Worm (Caenorhabditis elegans): ENCODE data around the gene scl-15.

DNA sequence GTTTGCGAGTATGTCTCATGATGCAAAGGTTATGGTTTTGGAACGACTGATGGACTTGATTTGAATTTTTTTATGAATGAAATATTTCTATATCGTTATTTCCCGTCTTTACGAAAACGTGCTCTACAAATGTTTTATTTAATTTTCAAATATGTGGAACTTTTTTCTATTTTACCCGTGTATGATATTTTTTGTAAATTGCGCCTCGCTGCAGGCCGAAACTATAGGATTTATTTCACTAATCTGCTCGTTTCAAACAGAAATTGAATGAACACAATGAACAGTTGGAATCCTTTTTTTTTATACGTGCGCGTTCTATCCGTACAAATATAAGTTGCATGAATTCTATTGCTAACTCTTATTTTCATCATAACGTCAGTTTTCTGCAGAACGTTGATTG lies 13.5 kb upstream of the scl-15 start, which contains the start of gene btb-18:
- TF ChIP-seq unc-130 (tag; optimal IDR thresholded peaks at IDR 0.05), result no peak
- TF ChIP-seq nhr-20 (tag; optimal IDR thresholded peaks at IDR 0.05), result no peak
- TF ChIP-seq sptf-1 (tag; optimal IDR thresholded peaks at IDR 0.05), result no peak
- TF ChIP-seq nhr-12 (tag; optimal IDR thresholded peaks at IDR 0.05), result no peak
- no peak for TF ChIP-seq rnt-1 (tag; optimal IDR thresholded peaks at IDR 0.05)
- no peak for TF ChIP-seq dpl-1 (GFP tag; optimal IDR thresholded peaks at IDR 0.05)
- TF ChIP-seq fos-1 (tag; optimal IDR thresholded peaks at IDR 0.05), result no peak
- TF ChIP-seq sox-4 (tag; optimal IDR thresholded peaks at IDR 0.05), result no peak
- no peak for TF ChIP-seq snpc-4 (tag; optimal IDR thresholded peaks at IDR 0.05)
- no peak for TF ChIP-seq nhr-76 (tag; optimal IDR thresholded peaks at IDR 0.05)
